Worm (Caenorhabditis elegans): ENCODE data around the gene best-21.
A peak's percentile ranks its signal among the peaks of the same experiment; 100 is the strongest.

best-21 gene

DNA sequence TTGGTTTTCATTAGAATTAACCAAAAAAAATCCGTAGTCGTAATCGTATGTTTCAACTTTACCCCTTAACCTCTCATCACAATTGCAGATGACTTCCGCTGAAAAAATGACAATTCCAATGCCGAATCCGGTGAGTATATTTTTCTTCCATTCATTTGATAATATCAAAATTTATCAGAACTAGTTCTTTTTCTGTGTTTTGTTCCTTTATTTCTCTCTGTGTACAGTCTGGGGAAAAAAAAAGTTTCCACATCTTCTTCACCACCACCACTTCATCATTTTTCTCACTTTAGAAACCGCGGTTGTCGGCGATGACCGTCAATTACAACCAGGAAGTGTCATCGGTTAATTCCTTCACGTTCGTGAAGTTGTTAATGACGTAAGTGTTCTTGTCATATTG lies at the start of gene best-21:
Gene best-21 (plus strand): TSS at position 301 of the 400 bp plus-strand sequence.
- TF ChIP-seq ceh-36 (tag; optimal IDR thresholded peaks at IDR 0.05) = no peak
- no peak for TF ChIP-seq hnd-1 (tag; optimal IDR thresholded peaks at IDR 0.05)
- no peak for TF ChIP-seq ets-7 (tag; optimal IDR thresholded peaks at IDR 0.05)
- no peak for TF ChIP-seq flt-1 (GFP tag; IDR thresholded peaks at IDR 0.05)
- no peak for TF ChIP-seq sea-1 (GFP tag; conservative IDR thresholded peaks at IDR 0.05)
- TF ChIP-seq tra-4 (tag; optimal IDR thresholded peaks at IDR 0.05) = no peak
- no peak for TF ChIP-seq tbx-37 (GFP tag; conservative IDR thresholded peaks at IDR 0.05)
- no peak for TF ChIP-seq ama-1 (optimal IDR thresholded peaks at IDR 0.05)
- TF ChIP-seq hmbx-1 (tag; optimal IDR thresholded peaks at IDR 0.05) = no peak
- TF ChIP-seq pes-1 (GFP tag; IDR thresholded peaks at IDR 0.05) = no peak
- no peak for TF ChIP-seq ceh-13 (GFP tag; optimal IDR thresholded peaks at IDR 0.05)
- no peak for TF ChIP-seq F13C5.2 (tag; optimal IDR thresholded peaks at IDR 0.05)

DNA sequence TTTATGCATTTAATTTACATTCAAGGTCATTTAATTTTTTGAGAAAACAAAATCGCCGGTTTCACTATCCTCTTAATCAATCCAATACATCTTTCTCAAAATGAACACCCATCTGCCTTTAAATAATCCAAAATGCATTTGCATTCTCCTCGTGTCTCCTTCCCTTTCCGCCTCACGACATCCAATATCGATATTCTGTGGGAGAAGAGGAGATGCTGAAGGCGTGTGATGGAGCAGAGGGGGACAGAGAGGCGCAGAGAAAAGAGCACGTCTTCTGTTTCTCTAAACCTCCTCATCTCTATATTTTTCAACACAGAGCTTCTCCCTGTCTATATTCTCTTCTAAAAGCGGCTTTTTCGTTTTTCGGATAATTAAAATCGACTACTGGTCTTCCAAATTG lies 42.7 kb upstream of the best-21 start, which contains the start of gene Y73F8A.5:
Gene Y73F8A.5 (plus strand): TSS at position 321 of the 400 bp plus-strand sequence.
- TF ChIP-seq F13C5.2 (tag; optimal IDR thresholded peaks at IDR 0.05) (no peak), ceh-13 (GFP tag; optimal IDR thresholded peaks at IDR 0.05) (no peak), hmg-4 (GFP tag; optimal IDR thresholded peaks at IDR 0.05) (no peak), sea-1 (GFP tag; conservative IDR thresholded peaks at IDR 0.05) (no peak)

DNA sequence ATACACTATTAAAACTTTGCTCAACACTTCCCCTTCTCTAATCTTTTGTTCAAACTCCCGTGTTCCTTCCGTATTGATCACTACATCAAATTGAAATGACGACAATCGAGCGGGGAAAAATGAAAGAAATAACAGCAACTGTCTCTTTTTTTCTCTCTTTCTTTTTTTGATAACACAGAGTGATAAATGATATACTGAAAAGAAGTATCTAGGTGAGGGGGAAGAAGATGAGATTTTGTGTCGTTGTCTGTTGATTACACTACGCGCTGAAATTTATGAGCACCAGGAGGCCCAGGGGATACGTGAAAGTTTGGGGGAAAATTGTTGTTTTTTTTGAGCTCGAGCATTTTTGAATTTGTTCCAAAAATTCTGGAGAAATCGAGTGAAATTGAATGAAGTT lies 28.2 kb upstream of the best-21 start:
- TF ChIP-seq pes-1 (GFP tag; IDR thresholded peaks at IDR 0.05) (no peak), hmg-4 (GFP tag; optimal IDR thresholded peaks at IDR 0.05) (no peak), aly-1 (tag; optimal IDR thresholded peaks at IDR 0.05) (no peak), tbx-37 (GFP tag; conservative IDR thresholded peaks at IDR 0.05) (no peak)

DNA sequence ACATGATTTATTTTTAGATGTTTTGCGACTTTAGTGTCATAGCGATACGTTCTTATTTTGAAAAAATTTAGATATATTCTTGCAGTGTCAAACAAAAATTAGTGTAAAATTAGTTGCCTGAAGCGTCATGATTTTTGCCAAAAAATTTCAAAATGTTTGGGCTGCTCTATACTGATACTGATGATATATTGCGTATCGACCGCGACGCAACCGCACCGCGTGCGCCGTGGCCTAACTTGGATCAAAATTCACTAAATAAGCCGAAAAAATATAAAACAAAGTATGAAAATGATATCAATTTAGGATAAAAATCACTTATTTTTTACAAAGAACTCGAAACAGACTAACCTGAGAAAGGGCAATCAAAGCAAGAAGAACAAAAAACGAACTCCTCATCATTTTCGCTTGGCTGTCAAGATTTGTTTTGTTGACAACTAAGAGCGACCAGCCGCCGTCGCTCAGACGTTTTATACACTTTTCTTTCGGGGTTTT lies 26.8 kb upstream of the best-21 start, which contains the start of gene ccg-1:
Gene ccg-1 (minus strand): TSS at position 442 of the 492 bp plus-strand sequence.
- TF ChIP-seq aly-1 (tag; optimal IDR thresholded peaks at IDR 0.05) (no peak), tbx-11 (GFP tag; IDR thresholded peaks at IDR 0.05) (no peak), scrt-1 (GFP tag; IDR thresholded peaks at IDR 0.05) (no peak), tra-4 (tag; optimal IDR thresholded peaks at IDR 0.05) (no peak), pes-1 (GFP tag; IDR thresholded peaks at IDR 0.05) (no peak), hmbx-1 (tag; optimal IDR thresholded peaks at IDR 0.05) (no peak), hmg-4 (GFP tag; optimal IDR thresholded peaks at IDR 0.05) (no peak), ceh-36 (tag; optimal IDR thresholded peaks at IDR 0.05) (no peak), ceh-13 (GFP tag; optimal IDR thresholded peaks at IDR 0.05) (no peak), tbx-37 (GFP tag; conservative IDR thresholded peaks at IDR 0.05) (no peak), hnd-1 (tag; optimal IDR thresholded peaks at IDR 0.05) (no peak), B0310.2 (tag; optimal IDR thresholded peaks at IDR 0.05) (no peak), ama-1 (optimal IDR thresholded peaks at IDR 0.05) (no peak), ets-7 (tag; optimal IDR thresholded peaks at IDR 0.05) (no peak), flt-1 (GFP tag; IDR thresholded peaks at IDR 0.05) (no peak), F13C5.2 (tag; optimal IDR thresholded peaks at IDR 0.05) (no peak), sea-1 (GFP tag; conservative IDR thresholded peaks at IDR 0.05) (no peak)

DNA sequence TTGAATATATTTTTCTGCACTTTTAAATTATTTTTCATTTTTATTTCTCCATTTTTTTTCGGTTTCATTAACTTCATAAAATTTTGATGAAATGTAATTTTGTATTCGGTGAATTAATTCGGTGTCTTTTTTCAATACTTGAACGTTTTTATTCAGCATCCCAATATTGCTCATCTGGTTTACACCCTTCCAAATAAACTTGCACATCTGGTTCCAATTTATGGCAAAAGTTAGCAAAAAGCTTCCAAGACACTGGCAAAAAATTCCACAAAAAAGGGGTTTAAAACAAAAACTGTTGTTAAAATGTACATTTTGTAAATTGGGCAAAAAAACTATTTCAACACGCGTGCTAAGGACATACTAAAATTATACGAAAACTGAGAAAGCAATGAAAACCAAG lies 22.0 kb upstream of the best-21 start:
- TF ChIP-seq B0310.2 (tag; optimal IDR thresholded peaks at IDR 0.05) = no peak

DNA sequence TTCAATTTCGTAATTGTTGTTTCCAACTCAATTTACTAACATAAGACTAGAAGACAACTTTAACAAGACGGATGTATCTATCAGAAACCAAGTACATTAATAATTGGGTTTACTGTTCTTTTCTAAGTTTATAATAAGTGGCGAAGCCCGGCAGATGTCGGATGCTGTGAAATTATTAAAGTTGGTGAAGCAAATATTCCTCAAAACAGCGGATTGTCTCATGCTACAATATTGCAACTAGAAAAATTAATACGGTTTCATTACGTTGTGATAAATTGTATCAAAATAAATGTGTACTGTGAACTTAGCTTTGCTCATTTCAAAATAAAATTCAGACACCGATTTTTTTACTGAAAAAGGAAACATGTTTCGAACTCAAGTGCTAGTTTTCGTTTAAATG lies 18.6 kb upstream of the best-21 start:
- TF ChIP-seq flt-1 (GFP tag; IDR thresholded peaks at IDR 0.05) = no peak
- no peak for TF ChIP-seq tbx-11 (GFP tag; IDR thresholded peaks at IDR 0.05)
- no peak for TF ChIP-seq B0310.2 (tag; optimal IDR thresholded peaks at IDR 0.05)
- TF ChIP-seq tra-4 (tag; optimal IDR thresholded peaks at IDR 0.05) = no peak
- no peak for TF ChIP-seq ceh-36 (tag; optimal IDR thresholded peaks at IDR 0.05)
- TF ChIP-seq F13C5.2 (tag; optimal IDR thresholded peaks at IDR 0.05) = no peak
- TF ChIP-seq aly-1 (tag; optimal IDR thresholded peaks at IDR 0.05) = no peak

DNA sequence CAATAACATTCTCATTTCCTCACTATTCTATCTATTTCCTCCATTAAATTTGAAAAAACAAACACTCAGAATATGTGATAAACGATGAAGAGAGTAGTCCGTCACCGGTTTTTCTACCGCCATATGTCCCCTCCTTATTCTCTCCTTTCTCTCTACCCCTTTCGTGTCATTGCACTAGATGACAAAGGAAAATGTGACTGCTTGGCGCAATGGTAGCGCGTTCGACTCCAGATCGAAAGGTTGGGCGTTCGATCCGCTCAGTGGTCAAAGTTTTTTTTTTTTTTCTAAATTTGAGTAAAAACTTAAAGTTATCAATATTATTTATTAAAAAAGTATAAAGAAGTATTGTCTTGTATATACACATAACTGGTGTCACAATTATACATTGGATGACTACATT lies 12.7 kb upstream of the best-21 start:
- TF ChIP-seq flt-1 (GFP tag; IDR thresholded peaks at IDR 0.05) (peak; percentile 85), sea-1 (GFP tag; conservative IDR thresholded peaks at IDR 0.05) (peak; percentile 78), scrt-1 (GFP tag; IDR thresholded peaks at IDR 0.05) (peak; percentile 84), tbx-37 (GFP tag; conservative IDR thresholded peaks at IDR 0.05) (peak; percentile 84), ets-7 (tag; optimal IDR thresholded peaks at IDR 0.05) (no peak), aly-1 (tag; optimal IDR thresholded peaks at IDR 0.05) (no peak), hmbx-1 (tag; optimal IDR thresholded peaks at IDR 0.05) (no peak), hnd-1 (tag; optimal IDR thresholded peaks at IDR 0.05) (peak; percentile 54), tra-4 (tag; optimal IDR thresholded peaks at IDR 0.05) (no peak), tbx-11 (GFP tag; IDR thresholded peaks at IDR 0.05) (peak; percentile 84), hmg-4 (GFP tag; optimal IDR thresholded peaks at IDR 0.05) (no peak), ceh-36 (tag; optimal IDR thresholded peaks at IDR 0.05) (no peak), B0310.2 (tag; optimal IDR thresholded peaks at IDR 0.05) (no peak), ama-1 (optimal IDR thresholded peaks at IDR 0.05) (no peak), pes-1 (GFP tag; IDR thresholded peaks at IDR 0.05) (peak; percentile 87), ceh-13 (GFP tag; optimal IDR thresholded peaks at IDR 0.05) (peak; percentile 39), F13C5.2 (tag; optimal IDR thresholded peaks at IDR 0.05) (no peak)

DNA sequence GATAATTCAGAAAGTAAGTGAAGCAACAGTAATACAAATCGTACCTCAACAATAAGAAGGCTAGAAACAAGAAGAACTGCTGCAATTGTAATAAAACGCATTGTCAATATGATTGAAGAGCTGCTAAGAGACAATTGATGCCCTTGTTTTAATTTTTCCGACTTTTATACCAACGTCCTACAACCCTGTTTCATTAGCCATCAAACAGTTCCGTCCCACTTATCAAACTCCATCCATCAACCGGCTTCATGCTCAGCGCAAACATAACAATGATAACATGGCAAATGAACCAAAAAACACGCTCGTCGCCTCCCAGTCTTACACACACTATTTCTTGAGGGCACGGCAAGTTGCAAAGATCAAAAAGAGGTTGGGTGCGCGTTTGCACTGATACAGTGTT lies 11.1 kb upstream of the best-21 start, which contains the start of gene pqn-90:
Gene pqn-90 (minus strand): TSS at position 101 of the 400 bp plus-strand sequence.
- TF ChIP-seq tbx-37 (GFP tag; conservative IDR thresholded peaks at IDR 0.05) = no peak
- TF ChIP-seq flt-1 (GFP tag; IDR thresholded peaks at IDR 0.05) = no peak
- no peak for TF ChIP-seq ama-1 (optimal IDR thresholded peaks at IDR 0.05)
- no peak for TF ChIP-seq B0310.2 (tag; optimal IDR thresholded peaks at IDR 0.05)
- TF ChIP-seq scrt-1 (GFP tag; IDR thresholded peaks at IDR 0.05) = no peak
- no peak for TF ChIP-seq hnd-1 (tag; optimal IDR thresholded peaks at IDR 0.05)
- TF ChIP-seq ceh-13 (GFP tag; optimal IDR thresholded peaks at IDR 0.05) = no peak
- TF ChIP-seq hmbx-1 (tag; optimal IDR thresholded peaks at IDR 0.05) = no peak
- TF ChIP-seq ets-7 (tag; optimal IDR thresholded peaks at IDR 0.05) = no peak
- TF ChIP-seq tra-4 (tag; optimal IDR thresholded peaks at IDR 0.05) = no peak
- no peak for TF ChIP-seq pes-1 (GFP tag; IDR thresholded peaks at IDR 0.05)
- no peak for TF ChIP-seq F13C5.2 (tag; optimal IDR thresholded peaks at IDR 0.05)
- no peak for TF ChIP-seq aly-1 (tag; optimal IDR thresholded peaks at IDR 0.05)
- TF ChIP-seq hmg-4 (GFP tag; optimal IDR thresholded peaks at IDR 0.05) = no peak

All from whole organism, early embryonic.